Worm (Caenorhabditis elegans) whole organism, mixed stage, embryonic: ENCODE results near the gene F45D11.7.

Experiments used
- bed-3 ChIP-seq: fragments of 200-800 bp; sonication (Bioruptor generic); optimal IDR thresholded peaks from 3 replicates; lab custom pipeline; 2018; ENCODE audit warnings: mild to moderate bottlenecking, missing genetic modification characterization, moderate library complexity, missing compliant biosample characterization
- blmp-1 ChIP-seq: fragments of 150-350 bp; optimal IDR thresholded peaks from 2 replicates; lab custom pipeline; 2014; ENCODE audit warnings: missing biosample characterization, missing genetic modification characterization
- cnd-1 ChIP-seq: fragments of 200-800 bp; sonication (Bioruptor generic); optimal IDR thresholded peaks from 2 replicates; lab custom pipeline; 2018; ENCODE audit warnings: mild to moderate bottlenecking, missing genetic modification characterization, missing compliant biosample characterization
- drap-1 ChIP-seq: fragments of 200-800 bp; sonication (Bioruptor generic); optimal IDR thresholded peaks from 3 replicates; lab custom pipeline; 2018; ENCODE audit warnings: mild to moderate bottlenecking, missing genetic modification characterization, missing compliant biosample characterization
- elt-1 ChIP-seq: sonication (generic microtip); optimal IDR thresholded peaks from 2 replicates; lab custom pipeline; 2017; ENCODE audit warnings: missing genetic modification characterization, mild to moderate bottlenecking, missing compliant biosample characterization, antibody characterized with exemption, moderate library complexity, borderline replicate concordance; ENCODE audit not compliant: insufficient read depth
- elt-3 ChIP-seq: fragments of 150-350 bp; optimal IDR thresholded peaks from 2 replicates; lab custom pipeline; 2014; ENCODE audit warnings: missing biosample characterization, missing genetic modification characterization
- lin-13 ChIP-seq: fragments of 150-350 bp; optimal IDR thresholded peaks from 2 replicates; lab custom pipeline; 2014; ENCODE audit warnings: missing biosample characterization, missing genetic modification characterization
- lsy-2 ChIP-seq: fragments of 150-350 bp; optimal IDR thresholded peaks from 2 replicates; lab custom pipeline; 2014; ENCODE audit warnings: missing biosample characterization, missing genetic modification characterization
- nhr-2 ChIP-seq: fragments of 150-350 bp; optimal IDR thresholded peaks from 2 replicates; lab custom pipeline; 2014; ENCODE audit warnings: missing biosample characterization, missing genetic modification characterization
- nhr-237 ChIP-seq: fragments of 150-350 bp; optimal IDR thresholded peaks from 2 replicates; lab custom pipeline; 2014; ENCODE audit warnings: missing biosample characterization, missing genetic modification characterization
- nhr-28 ChIP-seq: fragments of 150-350 bp; optimal IDR thresholded peaks from 2 replicates; lab custom pipeline; 2014; ENCODE audit warnings: missing biosample characterization, missing genetic modification characterization
- nhr-76 ChIP-seq: sonication (generic microtip); optimal IDR thresholded peaks from 2 replicates; lab custom pipeline; 2017; ENCODE audit warnings: missing biosample characterization, missing genetic modification characterization
- pha-4 ChIP-seq: fragments of 150-350 bp; optimal IDR thresholded peaks from 2 replicates; lab custom pipeline; 2018; ENCODE audit warnings: missing biosample characterization, missing genetic modification reagents, missing genetic modification characterization
- snpc-4 ChIP-seq: fragments of 150-350 bp; optimal IDR thresholded peaks from 2 replicates; lab custom pipeline; 2014; ENCODE audit warnings: missing biosample characterization, missing genetic modification characterization

ce11 chrII:979135-979534 is 15.2 kb upstream of the F45D11.7 start, which contains the start of the genes fbxc-17 and fbxc-15:
- TF ChIP-seq elt-3 (tag; lab: Kevin White, UChicago), result no peak
- no peak for TF ChIP-seq elt-1
- no peak for TF ChIP-seq snpc-4 (tag; lab: Kevin White, UChicago)
- no peak for TF ChIP-seq drap-1
- TF ChIP-seq cnd-1, result no peak
- no peak for TF ChIP-seq lin-13 (tag; lab: Kevin White, UChicago)
- no peak for TF ChIP-seq bed-3 (GFP tag; lab: Kevin White, UChicago)
- TF ChIP-seq blmp-1 (tag; lab: Kevin White, UChicago), result no peak
- no peak for TF ChIP-seq nhr-237
- TF ChIP-seq nhr-76 (tag; lab: Kevin White, UChicago), result no peak
- TF ChIP-seq pha-4 (tag; lab: Kevin White, UChicago), result no peak
- no peak for TF ChIP-seq nhr-2 (tag; lab: Kevin White, UChicago)
- TF ChIP-seq lsy-2, result no peak
- no peak for TF ChIP-seq nhr-28 (tag; lab: Kevin White, UChicago)
